Worm (Caenorhabditis elegans): Measurements from ENCODE around the gene T12G3.6.

DNA sequence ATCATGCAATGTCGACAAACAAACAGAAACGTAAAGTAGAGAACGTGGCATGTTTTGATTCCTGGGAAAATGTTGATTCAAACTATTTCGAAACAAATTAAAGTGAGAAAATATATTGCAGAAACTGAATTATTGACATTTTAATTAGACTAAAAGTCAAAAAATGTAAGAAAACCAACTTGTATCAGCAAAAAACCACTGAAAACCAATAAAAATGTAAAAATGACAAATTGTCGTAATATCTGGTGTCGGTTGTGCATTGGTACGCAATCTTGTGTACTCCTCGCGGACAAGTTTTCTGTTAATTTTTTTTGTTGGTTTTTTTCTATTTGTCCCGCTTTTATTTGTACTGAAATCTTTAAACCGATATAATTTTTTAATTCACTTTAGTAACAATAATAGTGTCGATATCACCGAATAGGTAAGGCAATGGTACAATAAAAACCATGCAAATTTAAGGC is 1.3 kb downstream of the T12G3.6 start, which contains the start of gene T12G3.11:
- TF ChIP-seq lin-32 (GFP tag; optimal IDR thresholded peaks at IDR 0.05): no peak
- TF ChIP-seq sem-2 (GFP tag; optimal IDR thresholded peaks at IDR 0.05): no peak
- TF ChIP-seq unc-62 (GFP tag; optimal IDR thresholded peaks at IDR 0.05): no peak
- no peak for TF ChIP-seq nhr-12 (tag; optimal IDR thresholded peaks at IDR 0.05)
- TF ChIP-seq elt-3 (tag; optimal IDR thresholded peaks at IDR 0.05): no peak
- TF ChIP-seq ztf-11 (tag; optimal IDR thresholded peaks at IDR 0.05): no peak
- TF ChIP-seq nhr-76 (tag; optimal IDR thresholded peaks at IDR 0.05): no peak
- no peak for TF ChIP-seq nhr-237 (tag; optimal IDR thresholded peaks at IDR 0.05)
- peak; percentile 52 for TF ChIP-seq lsy-2 (tag; optimal IDR thresholded peaks at IDR 0.05)
- no peak for TF ChIP-seq ceh-83 (GFP tag; optimal IDR thresholded peaks at IDR 0.05)
- TF ChIP-seq pha-4 (tag; optimal IDR thresholded peaks at IDR 0.05): no peak
- TF ChIP-seq lin-13 (tag; optimal IDR thresholded peaks at IDR 0.05): no peak

Data from whole organism, mixed stage, embryonic.